Fruit fly (Drosophila melanogaster) whole organism, embryonic: ENCODE results near the gene AstC.

Experiments
- BtbVII ChIP-seq: fragments of 200-800 bp; sonication (Bioruptor generic); optimal IDR thresholded peaks from 3 replicates; lab custom pipeline; 2017; ENCODE audit warnings: missing biosample characterization, mild to moderate bottlenecking, missing genetic modification characterization
- CG10267 ChIP-seq: fragments of 200-800 bp; sonication (Bioruptor generic); optimal IDR thresholded peaks from 2 replicates; lab custom pipeline; 2018; ENCODE audit warnings: missing biosample characterization, mild to moderate bottlenecking, missing genetic modification characterization, moderate library complexity
- CG10654 ChIP-seq: fragments of 200-800 bp; sonication (Bioruptor generic); optimal IDR thresholded peaks from 2 replicates; lab custom pipeline; 2016; ENCODE audit warnings: missing biosample characterization, missing genetic modification characterization
- CG12659 ChIP-seq: fragments of 200-800 bp; sonication (Bioruptor generic); optimal IDR thresholded peaks from 3 replicates; lab custom pipeline; 2017; ENCODE audit warnings: mild to moderate bottlenecking, missing biosample characterization, missing genetic modification reagents, missing genetic modification characterization
- CG13894 ChIP-seq: fragments of 200-800 bp; sonication (Bioruptor generic); optimal IDR thresholded peaks from 3 replicates; lab custom pipeline; 2018; ENCODE audit warnings: missing biosample characterization, mild to moderate bottlenecking, missing genetic modification characterization, moderate library complexity
- CG1602 ChIP-seq: fragments of 200-800 bp; sonication (Bioruptor generic); optimal IDR thresholded peaks from 3 replicates; lab custom pipeline; 2016; ENCODE audit warnings: missing biosample characterization, missing genetic modification characterization
- CG16779 ChIP-seq: fragments of 200-800 bp; sonication (Bioruptor generic); IDR thresholded peaks from 2 replicates; pipeline ENCODE4 v1.3.6; 2022; ENCODE audit warnings: missing biosample characterization, missing genetic modification characterization
- CG16813 ChIP-seq: fragments of 200-800 bp; sonication (Bioruptor generic); IDR thresholded peaks from 3 replicates; pipeline ENCODE4 v1.3.6; 2022; ENCODE audit warnings: missing biosample characterization, missing genetic modification characterization; ENCODE audit not compliant: partially characterized antibody
- CG17802 ChIP-seq: fragments of 200-800 bp; sonication (Bioruptor generic); optimal IDR thresholded peaks from 2 replicates; lab custom pipeline; 2018; ENCODE audit warnings: missing biosample characterization, mild to moderate bottlenecking, missing genetic modification characterization, moderate library complexity
- CG18599 ChIP-seq: fragments of 200-800 bp; sonication (Bioruptor generic); optimal IDR thresholded peaks from 3 replicates; lab custom pipeline; 2017; ENCODE audit warnings: missing biosample characterization, missing genetic modification characterization, mild to moderate bottlenecking, moderate library complexity, missing genetic modification reagents
- CG2678 ChIP-seq: fragments of 200-800 bp; sonication (Bioruptor generic); optimal IDR thresholded peaks from 3 replicates; lab custom pipeline; 2019; ENCODE audit warnings: missing biosample characterization, mild to moderate bottlenecking, missing genetic modification characterization, moderate library complexity
- CG2889 ChIP-seq: fragments of 200-800 bp; sonication (Bioruptor generic); IDR thresholded peaks from 3 replicates; pipeline ENCODE4 v1.3.6; 2022; ENCODE audit warnings: missing biosample characterization, missing genetic modification characterization
- CG30403 ChIP-seq: fragments of 200-800 bp; sonication (Bioruptor generic); optimal IDR thresholded peaks from 3 replicates; lab custom pipeline; 2016; ENCODE audit warnings: missing biosample characterization, missing genetic modification characterization
- CG30431 ChIP-seq: fragments of 200-800 bp; sonication (Bioruptor generic); optimal IDR thresholded peaks from 2 replicates; lab custom pipeline; 2017; ENCODE audit warnings: missing biosample characterization, missing genetic modification characterization
- CG32532 ChIP-seq: fragments of 200-800 bp; sonication (Bioruptor generic); IDR thresholded peaks from 2 replicates; pipeline ENCODE4 v1.3.6; 2022; ENCODE audit warnings: missing biosample characterization, missing genetic modification characterization
- CG34224 ChIP-seq: fragments of 200-800 bp; sonication (Bioruptor generic); IDR thresholded peaks from 3 replicates; pipeline ENCODE4 v1.3.6; 2022; ENCODE audit warnings: missing biosample characterization, missing genetic modification characterization; ENCODE audit not compliant: partially characterized antibody
- CG3838 ChIP-seq: fragments of 200-800 bp; sonication (Bioruptor generic); optimal IDR thresholded peaks from 3 replicates; lab custom pipeline; 2016; ENCODE audit warnings: missing biosample characterization, missing genetic modification characterization
- CG3995 ChIP-seq: fragments of 200-800 bp; sonication (Bioruptor generic); optimal IDR thresholded peaks from 3 replicates; lab custom pipeline; 2016; ENCODE audit warnings: missing biosample characterization, missing genetic modification characterization
- CG42726 ChIP-seq: fragments of 200-800 bp; sonication (Bioruptor generic); IDR thresholded peaks from 2 replicates; pipeline ENCODE4 v1.3.6; 2022; ENCODE audit warnings: missing biosample characterization, missing genetic modification characterization; ENCODE audit not compliant: partially characterized antibody
- CG5245 ChIP-seq: fragments of 200-800 bp; sonication (Bioruptor generic); optimal IDR thresholded peaks from 3 replicates; lab custom pipeline; 2016; ENCODE audit warnings: missing biosample characterization, missing genetic modification characterization
- CG6683 ChIP-seq: fragments of 200-800 bp; sonication (Bioruptor generic); optimal IDR thresholded peaks from 2 replicates; lab custom pipeline; 2017; ENCODE audit warnings: missing biosample characterization, mild to moderate bottlenecking, missing genetic modification characterization, missing genetic modification reagents
- CG7745 ChIP-seq: fragments of 200-800 bp; sonication (Bioruptor generic); optimal IDR thresholded peaks from 2 replicates; lab custom pipeline; 2018; ENCODE audit warnings: missing biosample characterization, mild to moderate bottlenecking, missing genetic modification characterization, moderate library complexity
- D19A ChIP-seq: fragments of 200-800 bp; optimal IDR thresholded peaks from 3 replicates; lab custom pipeline; 2019; ENCODE audit warnings: missing biosample characterization, mild to moderate bottlenecking, missing genetic modification characterization, moderate library complexity
- Doc3 ChIP-seq: fragments of 200-800 bp; sonication (Bioruptor generic); IDR thresholded peaks from 3 replicates; pipeline ENCODE4 v1.3.6; 2022; ENCODE audit warnings: missing biosample characterization, missing genetic modification characterization; ENCODE audit not compliant: partially characterized antibody
- Ets65A ChIP-seq: fragments of 200-800 bp; sonication (Bioruptor generic); peaks from one replicate; lab custom pipeline; 2016; ENCODE audit warnings: missing biosample characterization, missing genetic modification characterization
- HLH4C ChIP-seq: fragments of 200-800 bp; sonication (Bioruptor generic); IDR thresholded peaks from 3 replicates; pipeline ENCODE4 v1.3.6; 2022; ENCODE audit warnings: missing biosample characterization, missing genetic modification characterization; ENCODE audit not compliant: partially characterized antibody
- HmgZ ChIP-seq: fragments of 200-800 bp; sonication (Bioruptor generic); optimal IDR thresholded peaks from 2 replicates; lab custom pipeline; 2018; ENCODE audit warnings: missing biosample characterization, mild to moderate bottlenecking, missing genetic modification characterization
- Hmx ChIP-seq: fragments of 200-800 bp; sonication (Bioruptor generic); optimal IDR thresholded peaks from 2 replicates; lab custom pipeline; 2016; ENCODE audit warnings: missing biosample characterization, missing genetic modification characterization
- Hr39 ChIP-seq: fragments of >200 bp; optimal IDR thresholded peaks from 2 replicates; lab custom pipeline; 2017
- Meics ChIP-seq: fragments of 200-800 bp; sonication (Bioruptor generic); optimal IDR thresholded peaks from 2 replicates; lab custom pipeline; 2017; ENCODE audit warnings: missing biosample characterization, mild to moderate bottlenecking, missing genetic modification characterization
- NC2β ChIP-seq: fragments of 200-800 bp; sonication (Bioruptor generic); optimal IDR thresholded peaks from 2 replicates; lab custom pipeline; 2016; ENCODE audit warnings: missing biosample characterization, missing genetic modification characterization
- Nf-YC ChIP-seq: fragments of 200-800 bp; optimal IDR thresholded peaks from 3 replicates; lab custom pipeline; 2019; ENCODE audit warnings: missing biosample characterization, mild to moderate bottlenecking, missing genetic modification characterization, moderate library complexity
- Optix ChIP-seq: fragments of 200-800 bp; sonication (Bioruptor generic); IDR thresholded peaks from 3 replicates; pipeline ENCODE4 v1.3.6; 2022; ENCODE audit warnings: missing biosample characterization, missing genetic modification characterization
- Spps ChIP-seq: fragments of 200-800 bp; sonication (Bioruptor generic); optimal IDR thresholded peaks from 2 replicates; lab custom pipeline; 2018; ENCODE audit warnings: missing biosample characterization, mild to moderate bottlenecking, missing genetic modification characterization
- abd-A ChIP-seq: fragments of 200-800 bp; sonication (Bioruptor generic); optimal IDR thresholded peaks from 3 replicates; lab custom pipeline; 2019; ENCODE audit warnings: missing biosample characterization, mild to moderate bottlenecking, missing genetic modification characterization, moderate library complexity
- ato ChIP-seq: fragments of 200-800 bp; sonication (Bioruptor generic); IDR thresholded peaks from 2 replicates; pipeline ENCODE4 v1.3.6; 2022; ENCODE audit warnings: missing biosample characterization, missing genetic modification characterization; ENCODE audit not compliant: partially characterized antibody
- da ChIP-seq: fragments of 200-800 bp; sonication (Bioruptor generic); optimal IDR thresholded peaks from 2 replicates; lab custom pipeline; 2016; ENCODE audit warnings: missing biosample characterization, missing genetic modification characterization
- disco-r ChIP-seq: fragments of 200-800 bp; sonication (Bioruptor generic); optimal IDR thresholded peaks from 2 replicates; lab custom pipeline; 2016; ENCODE audit warnings: missing biosample characterization, missing genetic modification characterization
- dpn ChIP-seq, 2 experiments: fragments of 200-800 bp; sonication (Bioruptor generic); optimal IDR thresholded peaks; 3 replicates each; lab custom pipeline; 2016; ENCODE audit warnings: missing biosample characterization in 2 of 2, missing genetic modification characterization in 2 of 2
- emc ChIP-seq: fragments of 200-800 bp; sonication (Bioruptor generic); optimal IDR thresholded peaks from 2 replicates; lab custom pipeline; 2016; ENCODE audit warnings: missing biosample characterization, missing genetic modification characterization
- gfzf ChIP-seq: fragments of 200-800 bp; sonication (Bioruptor generic); optimal IDR thresholded peaks from 2 replicates; lab custom pipeline; 2016; ENCODE audit warnings: missing biosample characterization, mild to moderate bottlenecking, missing genetic modification characterization, moderate library complexity
- grn ChIP-seq: fragments of 200-800 bp; sonication (Bioruptor generic); optimal IDR thresholded peaks from 3 replicates; lab custom pipeline; 2017; ENCODE audit warnings: missing biosample characterization, missing genetic modification characterization
- pb ChIP-seq: fragments of 200-800 bp; sonication (Bioruptor generic); optimal IDR thresholded peaks from 3 replicates; lab custom pipeline; 2016; ENCODE audit warnings: missing biosample characterization, missing genetic modification characterization
- pum ChIP-seq: fragments of 200-800 bp; sonication (Bioruptor generic); optimal IDR thresholded peaks from 2 replicates; lab custom pipeline; 2016; ENCODE audit warnings: missing biosample characterization, missing genetic modification characterization
- sens ChIP-seq: fragments of 200-800 bp; sonication (Bioruptor generic); peaks from one replicate; lab custom pipeline; 2016; ENCODE audit warnings: missing biosample characterization, missing genetic modification characterization
- so ChIP-seq: fragments of 200-800 bp; sonication (Bioruptor generic); IDR thresholded peaks from 3 replicates; pipeline ENCODE4 v1.3.6; 2022; ENCODE audit warnings: missing biosample characterization, missing genetic modification characterization
- sqz ChIP-seq: fragments of 200-800 bp; sonication (Bioruptor generic); optimal IDR thresholded peaks from 3 replicates; lab custom pipeline; 2018; ENCODE audit warnings: missing biosample characterization, mild to moderate bottlenecking, missing genetic modification characterization
- ssp ChIP-seq: fragments of 200-800 bp; sonication (Bioruptor generic); IDR thresholded peaks from 2 replicates; pipeline ENCODE4 v1.3.6; 2022; ENCODE audit warnings: missing biosample characterization, missing genetic modification characterization
- tap ChIP-seq: fragments of 200-800 bp; optimal IDR thresholded peaks from 3 replicates; lab custom pipeline; 2019; ENCODE audit warnings: missing biosample characterization, mild to moderate bottlenecking, missing genetic modification characterization, moderate library complexity
- tio ChIP-seq: fragments of 200-800 bp; sonication (Bioruptor generic); optimal IDR thresholded peaks from 2 replicates; lab custom pipeline; 2017; ENCODE audit warnings: missing biosample characterization, missing genetic modification characterization, inconsistent platforms
- twi ChIP-seq: fragments of 200-800 bp; optimal IDR thresholded peaks from 2 replicates; lab custom pipeline; 2019; ENCODE audit warnings: missing biosample characterization, mild to moderate bottlenecking, missing genetic modification characterization, moderate library complexity

Gene AstC

DNA sequence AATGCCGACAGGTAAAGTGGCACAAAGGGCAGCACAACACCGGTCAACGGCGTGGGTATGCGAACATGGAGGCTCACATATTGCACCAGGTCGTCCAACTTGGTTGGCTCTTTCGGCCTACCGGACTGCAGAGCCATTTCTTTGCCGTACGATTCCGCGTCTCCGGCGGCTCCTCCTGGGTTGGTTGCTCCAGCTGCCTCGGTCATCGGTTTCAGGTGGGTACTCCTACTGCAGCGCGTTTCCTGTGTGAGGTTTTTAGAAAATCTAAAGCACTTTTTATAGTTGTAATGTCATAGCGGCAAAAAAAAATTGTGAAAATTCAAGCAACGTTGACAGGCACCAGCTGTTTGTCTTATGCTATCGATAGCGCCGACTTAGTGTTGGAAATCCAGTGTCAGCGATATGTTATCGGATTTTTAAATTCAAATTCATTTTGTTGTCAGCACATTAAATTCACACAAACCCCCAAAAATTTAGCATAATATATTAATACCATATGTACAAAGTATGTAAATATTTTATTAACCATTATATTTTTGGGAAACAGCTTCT, 38.8 kb upstream of the AstC start, which contains the start of gene CG6230 (continued):
- TF ChIP-seq CG16813 (GFP tag; lab: Robert Waterston, UW) (peak; percentile 33; the same call in 1 of the 3 replicates), CG2678 (tag; lab: Kevin White, UChicago) (no peak), CG34224 (peak; percentile 73), da (GFP tag; lab: Kevin White, UChicago) (no peak), sqz (GFP tag; lab: Kevin White, UChicago) (no peak), BtbVII (GFP tag; lab: Kevin White, UChicago) (no peak), CG5245 (GFP tag; lab: Kevin White, UChicago) (no peak), tap (no peak), Hmx (GFP tag; lab: Kevin White, UChicago) (no peak), CG10654 (GFP tag; lab: Kevin White, UChicago) (no peak), CG1602 (GFP tag; lab: Kevin White, UChicago) (no peak), CG16779 (GFP tag; lab: Robert Waterston, UW) (no peak), Meics (GFP tag; lab: Kevin White, UChicago) (no peak), Spps (no peak), CG18599 (GFP tag; lab: Kevin White, UChicago) (no peak), Nf-YC (tag; lab: Kevin White, UChicago) (no peak), CG7745 (tag; lab: Kevin White, UChicago) (no peak), twi (no peak), Optix (no peak), Hr39 (lab: Kevin White, UChicago) (no peak), CG32532 (GFP tag; lab: Robert Waterston, UW) (no peak), so (GFP tag; lab: Robert Waterston, UW) (no peak), emc (no peak), grn (GFP tag; lab: Kevin White, UChicago) (no peak), CG12659 (no peak), NC2β (GFP tag; lab: Kevin White, UChicago) (no peak), CG2889 (GFP tag; lab: Robert Waterston, UW) (no peak), CG30403 (GFP tag; lab: Kevin White, UChicago) (no peak), CG13894 (tag; lab: Kevin White, UChicago) (no peak), sens (peak; percentile 27), gfzf (GFP tag; lab: Kevin White, UChicago) (peak; percentile 18), CG10267 (tag; lab: Kevin White, UChicago) (peak; percentile 92), abd-A (tag; lab: Kevin White, UChicago) (no peak), CG3838 (GFP tag; lab: Kevin White, UChicago) (no peak), ato (peak; percentile 64), CG30431 (no peak), Ets65A (no peak), disco-r (GFP tag; lab: Kevin White, UChicago) (no peak), pb (GFP tag; lab: Kevin White, UChicago) (no peak), D19A (tag; lab: Kevin White, UChicago) (no peak), HLH4C (GFP tag; lab: Robert Waterston, UW) (peak; percentile 63), ssp (GFP tag; lab: Robert Waterston, UW) (no peak), tio (GFP tag; lab: Kevin White, UChicago) (no peak), CG6683 (no peak), CG17802 (tag; lab: Kevin White, UChicago) (no peak), dpn (GFP tag; optimal IDR thresholded peaks at IDR 0.05; lab: Kevin White, UChicago) (no peak), Doc3 (GFP tag; lab: Robert Waterston, UW) (peak; percentile 51; the same call in 1 of the 3 replicates), HmgZ (no peak), CG42726 (GFP tag; lab: Robert Waterston, UW) (no peak), CG3995 (GFP tag; lab: Kevin White, UChicago) (no peak), pum (GFP tag; lab: Kevin White, UChicago) (no peak)
